ENCODE assay signal across 1 fruit fly cellular context in the genomic region with DNA sequence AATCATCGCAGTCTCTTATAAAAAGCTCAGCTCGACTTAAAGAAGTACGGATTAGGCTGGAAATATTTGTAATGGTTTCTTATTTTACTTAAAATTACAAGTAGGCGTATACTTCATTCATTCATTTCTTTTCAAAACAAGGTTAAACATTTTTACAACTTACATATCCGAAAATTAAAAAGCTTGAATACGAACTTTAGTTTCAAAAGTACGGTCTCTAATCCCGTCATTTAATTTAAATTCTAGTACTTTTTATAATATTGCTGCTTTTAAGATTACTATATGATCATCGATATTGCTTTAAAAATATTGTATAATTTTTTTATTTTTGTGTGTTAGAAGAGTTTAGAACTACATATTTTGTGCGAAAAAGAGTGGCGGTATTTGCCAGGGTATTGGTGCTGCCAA.
A peak's percentile ranks its signal among the peaks of the same experiment; 100 is the strongest.
TF ChIP-seq lines count a peak whose summit lies in the region.

No protein-coding gene starts in this region.

TF ChIP-seq in whole organism, embryonic, 481 proteins besides CTCF, POLR2A, EP300 and RAD21 (continued from another document):
- no peak for TF ChIP-seq gsb-n (tag; optimal IDR thresholded peaks at IDR 0.05; lab: Kevin White, UChicago)
- peak; percentile 33 for TF ChIP-seq Meics (GFP tag; optimal IDR thresholded peaks at IDR 0.05; lab: Kevin White, UChicago)
- no peak for TF ChIP-seq CG13424 (tag; optimal IDR thresholded peaks at IDR 0.05; lab: Kevin White, UChicago)
- TF ChIP-seq CG11723 (GFP tag; optimal IDR thresholded peaks at IDR 0.05; lab: Kevin White, UChicago) = no peak
- no peak for TF ChIP-seq MTF-1 (GFP tag; optimal IDR thresholded peaks at IDR 0.05; lab: Kevin White, UChicago; ENCODE audit: borderline replicate concordance)
- no peak for TF ChIP-seq CG5953 (GFP tag; IDR thresholded peaks at IDR 0.05; lab: Robert Waterston, UW)
- no peak for TF ChIP-seq abd-A (tag; optimal IDR thresholded peaks at IDR 0.05; lab: Kevin White, UChicago)
- TF ChIP-seq bab2 (GFP tag; optimal IDR thresholded peaks at IDR 0.05; lab: Kevin White, UChicago) = peak; percentile 73
- peak; percentile 63 for TF ChIP-seq gem (tag; optimal IDR thresholded peaks at IDR 0.05; lab: Kevin White, UChicago)
- TF ChIP-seq pfk (GFP tag; optimal IDR thresholded peaks at IDR 0.05; lab: Kevin White, UChicago) = no peak
- peak in 1 of 2 experiments; percentile 14 for TF ChIP-seq chif (GFP tag; optimal IDR thresholded peaks at IDR 0.05; lab: Kevin White, UChicago)
- TF ChIP-seq CG18619 (GFP tag; optimal IDR thresholded peaks at IDR 0.05; lab: Kevin White, UChicago) = peak; percentile 6
- no peak for TF ChIP-seq CG7963 (GFP tag; IDR thresholded peaks at IDR 0.05; lab: Robert Waterston, UW; ENCODE audit: partially characterized antibody)
- TF ChIP-seq CG12104 (GFP tag; optimal IDR thresholded peaks at IDR 0.05; lab: Kevin White, UChicago) = no peak
- no peak for TF ChIP-seq Trl (optimal IDR thresholded peaks at IDR 0.05; lab: Kevin White, UChicago)
- TF ChIP-seq Trl (GFP tag; optimal IDR thresholded peaks at IDR 0.05; lab: Kevin White, UChicago) = no peak
- peak; percentile 27 for TF ChIP-seq kay (GFP tag; optimal IDR thresholded peaks at IDR 0.05; lab: Kevin White, UChicago)
- no peak for TF ChIP-seq lbe (GFP tag; optimal IDR thresholded peaks at IDR 0.05; lab: Kevin White, UChicago)
- TF ChIP-seq pzg (GFP tag; optimal IDR thresholded peaks at IDR 0.05; lab: Kevin White, UChicago) = no peak
- no peak for TF ChIP-seq CG7357 (GFP tag; IDR thresholded peaks at IDR 0.05; lab: Robert Waterston, UW)
- no peak for TF ChIP-seq ab (GFP tag; optimal IDR thresholded peaks at IDR 0.05; lab: Kevin White, UChicago)
- TF ChIP-seq MBD-R2 (GFP tag; IDR thresholded peaks at IDR 0.05; lab: Robert Waterston, UW) = no peak
- TF ChIP-seq CG10979 (tag; optimal IDR thresholded peaks at IDR 0.05; lab: Kevin White, UChicago) = peak; percentile 41
- no peak for TF ChIP-seq CG7839 (tag; optimal IDR thresholded peaks at IDR 0.05; lab: Kevin White, UChicago)
- TF ChIP-seq CG6654 (GFP tag; optimal IDR thresholded peaks at IDR 0.05; lab: Kevin White, UChicago) = peak; percentile 15
- no peak for TF ChIP-seq ara (GFP tag; IDR thresholded peaks at IDR 0.05; lab: Robert Waterston, UW)
- TF ChIP-seq slou (GFP tag; optimal IDR thresholded peaks at IDR 0.05; lab: Kevin White, UChicago) = peak; percentile 45
- TF ChIP-seq bigmax (GFP tag; optimal IDR thresholded peaks at IDR 0.05; lab: Kevin White, UChicago) = no peak
- TF ChIP-seq ap (GFP tag; IDR thresholded peaks at IDR 0.05; lab: Robert Waterston, UW) = no peak
- no peak for TF ChIP-seq NC2α (GFP tag; optimal IDR thresholded peaks at IDR 0.05; lab: Kevin White, UChicago)
- TF ChIP-seq CG12769 (tag; optimal IDR thresholded peaks at IDR 0.05; lab: Kevin White, UChicago) = no peak
- TF ChIP-seq CG14050 (GFP tag; IDR thresholded peaks at IDR 0.05; lab: Robert Waterston, UW) = no peak
- no peak for TF ChIP-seq pan (optimal IDR thresholded peaks at IDR 0.05; lab: Kevin White, UChicago)
- no peak for TF ChIP-seq pan (GFP tag; optimal IDR thresholded peaks at IDR 0.05 in 1 of 2, IDR thresholded peaks at IDR 0.05 in 1 of 2)
- TF ChIP-seq mld (GFP tag; IDR thresholded peaks at IDR 0.05; lab: Robert Waterston, UW; ENCODE audit: partially characterized antibody) = no peak
- no peak for TF ChIP-seq CG13894 (tag; optimal IDR thresholded peaks at IDR 0.05; lab: Kevin White, UChicago)
- TF ChIP-seq CG15269 (tag; optimal IDR thresholded peaks at IDR 0.05; lab: Kevin White, UChicago) = no peak
- no peak for TF ChIP-seq Nf-YC (tag; optimal IDR thresholded peaks at IDR 0.05; lab: Kevin White, UChicago)
- TF ChIP-seq Dek (tag; optimal IDR thresholded peaks at IDR 0.05; lab: Kevin White, UChicago) = no peak
- TF ChIP-seq trem (tag; optimal IDR thresholded peaks at IDR 0.05; lab: Kevin White, UChicago) = peak; percentile 4
- no peak for TF ChIP-seq gro (GFP tag; optimal IDR thresholded peaks at IDR 0.05; lab: Kevin White, UChicago)
- no peak for TF ChIP-seq p53 (GFP tag; optimal IDR thresholded peaks at IDR 0.05; lab: Kevin White, UChicago)
- no peak for TF ChIP-seq ash1 (GFP tag; optimal IDR thresholded peaks at IDR 0.05; lab: Kevin White, UChicago)
- no peak for TF ChIP-seq CkIIα-i1 (GFP tag; IDR thresholded peaks at IDR 0.05; lab: Robert Waterston, UW)
- TF ChIP-seq btn (GFP tag; optimal IDR thresholded peaks at IDR 0.05; lab: Kevin White, UChicago) = no peak
- TF ChIP-seq Xbp1 (GFP tag; optimal IDR thresholded peaks at IDR 0.05; lab: Kevin White, UChicago) = peak; percentile 9
- no peak for TF ChIP-seq CG9609 (GFP tag; optimal IDR thresholded peaks at IDR 0.05; lab: Kevin White, UChicago)
- TF ChIP-seq CG4820 (GFP tag; optimal IDR thresholded peaks at IDR 0.05; lab: Kevin White, UChicago) = no peak
- no peak for TF ChIP-seq Chrac-16 (GFP tag; optimal IDR thresholded peaks at IDR 0.05; lab: Kevin White, UChicago)
- no peak for TF ChIP-seq CG10654 (GFP tag; optimal IDR thresholded peaks at IDR 0.05; lab: Kevin White, UChicago)
- peak; percentile 81; the same call in 2 of the 3 replicates for TF ChIP-seq CG17361 (GFP tag; IDR thresholded peaks at IDR 0.05; lab: Robert Waterston, UW)
- TF ChIP-seq CG6272 (GFP tag; IDR thresholded peaks at IDR 0.05; lab: Robert Waterston, UW) = no peak
- TF ChIP-seq Sox100B (GFP tag; optimal IDR thresholded peaks at IDR 0.05; lab: Kevin White, UChicago) = peak; percentile 25
- no peak for TF ChIP-seq otp (GFP tag; IDR thresholded peaks at IDR 0.05; lab: Robert Waterston, UW)
- no peak for TF ChIP-seq CG3995 (GFP tag; optimal IDR thresholded peaks at IDR 0.05; lab: Kevin White, UChicago)
- no peak for TF ChIP-seq cwo (GFP tag; optimal IDR thresholded peaks at IDR 0.05; lab: Kevin White, UChicago)
- peak; percentile 87 for TF ChIP-seq sens (GFP tag; lab: Kevin White, UChicago)
- TF ChIP-seq CG3065 (GFP tag; optimal IDR thresholded peaks at IDR 0.05; lab: Kevin White, UChicago) = no peak
- TF ChIP-seq Dref (GFP tag; IDR thresholded peaks at IDR 0.05; lab: Robert Waterston, UW) = no peak
- TF ChIP-seq repo (GFP tag; optimal IDR thresholded peaks at IDR 0.05; lab: Kevin White, UChicago) = no peak
- TF ChIP-seq CG18476 (GFP tag; optimal IDR thresholded peaks at IDR 0.05; lab: Kevin White, UChicago) = no peak
- TF ChIP-seq CG16815 (GFP tag; optimal IDR thresholded peaks at IDR 0.05; lab: Kevin White, UChicago) = peak; percentile 23
- peak in 1 of 2 experiments; percentile 52 for TF ChIP-seq Eip74EF (GFP tag; optimal IDR thresholded peaks at IDR 0.05; lab: Kevin White, UChicago)
- no peak for TF ChIP-seq sim (GFP tag; IDR thresholded peaks at IDR 0.05; lab: Robert Waterston, UW)
- TF ChIP-seq ase (GFP tag; IDR thresholded peaks at IDR 0.05; lab: Robert Waterston, UW) = no peak
- no peak for TF ChIP-seq Rfx (GFP tag; IDR thresholded peaks at IDR 0.05; lab: Robert Waterston, UW)
- TF ChIP-seq CG17829 (tag; optimal IDR thresholded peaks at IDR 0.05; lab: Kevin White, UChicago) = no peak
- TF ChIP-seq Hmr (GFP tag; optimal IDR thresholded peaks at IDR 0.05; lab: Kevin White, UChicago) = no peak
- TF ChIP-seq CG31388 (GFP tag; optimal IDR thresholded peaks at IDR 0.05; lab: Kevin White, UChicago) = no peak
- peak; percentile 12 for TF ChIP-seq CoRest (tag; optimal IDR thresholded peaks at IDR 0.05; lab: Kevin White, UChicago)
- peak; percentile 80 for TF ChIP-seq CG9727 (GFP tag; optimal IDR thresholded peaks at IDR 0.05; lab: Kevin White, UChicago)
- no peak for TF ChIP-seq cg (GFP tag; optimal IDR thresholded peaks at IDR 0.05; lab: Kevin White, UChicago)
- peak in 1 of 3 experiments; percentile 68 for TF ChIP-seq lola (GFP tag; optimal IDR thresholded peaks at IDR 0.05; lab: Kevin White, UChicago)
- no peak for TF ChIP-seq CG8765 (GFP tag; IDR thresholded peaks at IDR 0.05; lab: Robert Waterston, UW)
- no peak for TF ChIP-seq ham (GFP tag; IDR thresholded peaks at IDR 0.05; lab: Robert Waterston, UW)
- peak; percentile 33 for TF ChIP-seq Six4 (GFP tag; optimal IDR thresholded peaks at IDR 0.05; lab: Kevin White, UChicago)
- peak; percentile 25; the same call in 1 of the 2 replicates for TF ChIP-seq Drgx (GFP tag; IDR thresholded peaks at IDR 0.05; lab: Robert Waterston, UW)
- TF ChIP-seq CG2120 (GFP tag; optimal IDR thresholded peaks at IDR 0.05; lab: Kevin White, UChicago) = peak; percentile 40
- TF ChIP-seq CG18262 (tag; optimal IDR thresholded peaks at IDR 0.05; lab: Kevin White, UChicago) = peak; percentile 78
- no peak for TF ChIP-seq CG9876 (GFP tag; optimal IDR thresholded peaks at IDR 0.05; lab: Kevin White, UChicago)
- TF ChIP-seq Fer2 (tag; optimal IDR thresholded peaks at IDR 0.05; lab: Kevin White, UChicago) = no peak
- no peak for TF ChIP-seq pros (GFP tag; optimal IDR thresholded peaks at IDR 0.05; lab: Kevin White, UChicago)
- TF ChIP-seq CG4617 (GFP tag; optimal IDR thresholded peaks at IDR 0.05; lab: Kevin White, UChicago; ENCODE audit: borderline replicate concordance) = no peak
- no peak for TF ChIP-seq CG16779 (GFP tag; IDR thresholded peaks at IDR 0.05; lab: Robert Waterston, UW)
- no peak for TF ChIP-seq usp (GFP tag; optimal IDR thresholded peaks at IDR 0.05; lab: Kevin White, UChicago)
- TF ChIP-seq bcd (GFP tag; optimal IDR thresholded peaks at IDR 0.05; lab: Kevin White, UChicago) = peak; percentile 45
- TF ChIP-seq hbn (GFP tag; IDR thresholded peaks at IDR 0.05; lab: Robert Waterston, UW; ENCODE audit: partially characterized antibody) = no peak
- TF ChIP-seq odd (GFP tag; optimal IDR thresholded peaks at IDR 0.05; lab: Kevin White, UChicago) = no peak
- no peak for TF ChIP-seq amos (GFP tag; IDR thresholded peaks at IDR 0.05; lab: Robert Waterston, UW; ENCODE audit: partially characterized antibody)
- no peak for TF ChIP-seq H2.0 (GFP tag; IDR thresholded peaks at IDR 0.05; lab: Robert Waterston, UW)
- no peak for TF ChIP-seq fd3F (GFP tag; optimal IDR thresholded peaks at IDR 0.05; lab: Kevin White, UChicago)
- TF ChIP-seq HLH4C (GFP tag; IDR thresholded peaks at IDR 0.05; lab: Robert Waterston, UW; ENCODE audit: partially characterized antibody) = no peak
- no peak for TF ChIP-seq TFAM (GFP tag; optimal IDR thresholded peaks at IDR 0.05; lab: Kevin White, UChicago)
- no peak for TF ChIP-seq Adf1 (GFP tag; IDR thresholded peaks at IDR 0.05; lab: Robert Waterston, UW)
- no peak for TF ChIP-seq cato (GFP tag; optimal IDR thresholded peaks at IDR 0.05; lab: Kevin White, UChicago; ENCODE audit: borderline replicate concordance)
- TF ChIP-seq Hr3 (GFP tag; optimal IDR thresholded peaks at IDR 0.05; lab: Kevin White, UChicago) = no peak
- no peak for TF ChIP-seq sc (optimal IDR thresholded peaks at IDR 0.05; lab: Kevin White, UChicago)
- peak; percentile 21 for TF ChIP-seq sc (GFP tag; optimal IDR thresholded peaks at IDR 0.05; lab: Kevin White, UChicago)
- TF ChIP-seq CG1233 (GFP tag; optimal IDR thresholded peaks at IDR 0.05; lab: Kevin White, UChicago) = peak; percentile 73
- no peak for TF ChIP-seq corto (GFP tag; optimal IDR thresholded peaks at IDR 0.05; lab: Kevin White, UChicago)
- no peak for TF ChIP-seq so (GFP tag; IDR thresholded peaks at IDR 0.05; lab: Robert Waterston, UW)
- TF ChIP-seq YL-1 (GFP tag; optimal IDR thresholded peaks at IDR 0.05; lab: Kevin White, UChicago) = no peak
- TF ChIP-seq psq (GFP tag; optimal IDR thresholded peaks at IDR 0.05; lab: Kevin White, UChicago) = no peak
- peak; percentile 36 for TF ChIP-seq nmo (GFP tag; optimal IDR thresholded peaks at IDR 0.05; lab: Kevin White, UChicago)
- TF ChIP-seq CG18764 (GFP tag; optimal IDR thresholded peaks at IDR 0.05; lab: Kevin White, UChicago) = no peak
- TF ChIP-seq bsh (GFP tag; optimal IDR thresholded peaks at IDR 0.05; lab: Kevin White, UChicago) = peak in 1 of 2 experiments; percentile 4
- TF ChIP-seq hkb (optimal IDR thresholded peaks at IDR 0.05; lab: Kevin White, UChicago) = no peak
- TF ChIP-seq hkb (GFP tag; IDR thresholded peaks at IDR 0.05; lab: Robert Waterston, UW) = no peak
- TF ChIP-seq CG17912 (GFP tag; optimal IDR thresholded peaks at IDR 0.05; lab: Kevin White, UChicago) = no peak
- TF ChIP-seq Blimp-1 (GFP tag; optimal IDR thresholded peaks at IDR 0.05; lab: Kevin White, UChicago) = no peak
- TF ChIP-seq CG33213 (GFP tag; optimal IDR thresholded peaks at IDR 0.05; lab: Kevin White, UChicago) = no peak
- TF ChIP-seq CG7556 (GFP tag; optimal IDR thresholded peaks at IDR 0.05; lab: Kevin White, UChicago) = peak; percentile 63
- TF ChIP-seq ems (GFP tag; optimal IDR thresholded peaks at IDR 0.05; lab: Kevin White, UChicago) = no peak
- TF ChIP-seq CG30403 (GFP tag; optimal IDR thresholded peaks at IDR 0.05; lab: Kevin White, UChicago) = peak; percentile 51
- no peak for TF ChIP-seq her (GFP tag; optimal IDR thresholded peaks at IDR 0.05; lab: Kevin White, UChicago)
- no peak for TF ChIP-seq hth (optimal IDR thresholded peaks at IDR 0.05; lab: Kevin White, UChicago)
- no peak for TF ChIP-seq sens-2 (GFP tag; IDR thresholded peaks at IDR 0.05; lab: Robert Waterston, UW)
- no peak for TF ChIP-seq shn (GFP tag; optimal IDR thresholded peaks at IDR 0.05; lab: Kevin White, UChicago)
- TF ChIP-seq row (GFP tag; IDR thresholded peaks at IDR 0.05; lab: Robert Waterston, UW) = peak; percentile 41; the same call in 2 of the 3 replicates
- peak; percentile 20 for TF ChIP-seq CG12391 (tag; optimal IDR thresholded peaks at IDR 0.05; lab: Kevin White, UChicago)
- no peak for TF ChIP-seq Bteb2 (GFP tag; optimal IDR thresholded peaks at IDR 0.05; lab: Kevin White, UChicago)
- TF ChIP-seq Mes4 (GFP tag; optimal IDR thresholded peaks at IDR 0.05; lab: Kevin White, UChicago) = no peak
- TF ChIP-seq CG7987 (GFP tag; optimal IDR thresholded peaks at IDR 0.05; lab: Kevin White, UChicago) = no peak
- peak; percentile 24 for TF ChIP-seq Usf (GFP tag; optimal IDR thresholded peaks at IDR 0.05; lab: Kevin White, UChicago)
- TF ChIP-seq CG8388 (GFP tag; optimal IDR thresholded peaks at IDR 0.05; lab: Kevin White, UChicago) = peak; percentile 12
- TF ChIP-seq CG17359 (tag; optimal IDR thresholded peaks at IDR 0.05; lab: Kevin White, UChicago) = no peak
- no peak for TF ChIP-seq CG8281 (tag; optimal IDR thresholded peaks at IDR 0.05; lab: Kevin White, UChicago)
